Worm (Caenorhabditis elegans) whole organism, L1 larva: Measurements from ENCODE around the gene K12B6.11.

Experiments used
- C16A3.4 ChIP-seq: fragments of 150-350 bp; optimal IDR thresholded peaks from 2 replicates; lab custom pipeline; 2014; ENCODE audit warnings: missing biosample characterization, missing genetic modification characterization
- Y116A8C.19 ChIP-seq: sonication (generic microtip); optimal IDR thresholded peaks from 2 replicates; lab custom pipeline; 2016; ENCODE audit warnings: missing compliant biosample characterization, missing genetic modification characterization, borderline replicate concordance
- ces-1 ChIP-seq: fragments of 150-350 bp; optimal IDR thresholded peaks from 2 replicates; lab custom pipeline; 2014; ENCODE audit warnings: missing biosample characterization, missing genetic modification reagents, missing genetic modification characterization
- elt-3 ChIP-seq, 6 experiments: fragments of 150-350 bp in 1 of 6; sonication (generic microtip); optimal IDR thresholded peaks; 2 replicates each; lab custom pipeline; 2017 to 2018; ENCODE audit warnings: missing biosample characterization in 6 of 6, missing genetic modification characterization in 6 of 6, inconsistent platforms in 1 of 6
- ets-5 ChIP-seq: fragments of 200-800 bp; sonication (Bioruptor generic); IDR thresholded peaks from 2 replicates; pipeline ENCODE4 v1.3.6; 2022; ENCODE audit warnings: missing genetic modification characterization, missing compliant biosample characterization
- lin-13 ChIP-seq: fragments of 150-350 bp; optimal IDR thresholded peaks from 2 replicates; lab custom pipeline; 2014; ENCODE audit warnings: missing biosample characterization, missing genetic modification reagents, missing genetic modification characterization
- lin-15B ChIP-seq: fragments of 150-350 bp; sonication (generic microtip); optimal IDR thresholded peaks from 3 replicates; lab custom pipeline; 2014; ENCODE audit warnings: missing biosample characterization, missing genetic modification characterization
- lsy-2 ChIP-seq, 2 experiments: fragments of 150-350 bp; optimal IDR thresholded peaks; 2 replicates each; lab custom pipeline; 2014; ENCODE audit warnings: missing biosample characterization in 2 of 2, missing genetic modification characterization in 2 of 2
- nhr-11 ChIP-seq: fragments of 150-350 bp; optimal IDR thresholded peaks from 2 replicates; lab custom pipeline; 2014; ENCODE audit warnings: missing biosample characterization, missing genetic modification characterization
- nhr-90 ChIP-seq: sonication (generic microtip); optimal IDR thresholded peaks from 2 replicates; lab custom pipeline; 2016; ENCODE audit warnings: mild to moderate bottlenecking, missing genetic modification characterization, missing compliant biosample characterization; ENCODE audit not compliant: poor library complexity
- zip-4 ChIP-seq: fragments of 200-800 bp; sonication (Bioruptor generic); optimal IDR thresholded peaks from 2 replicates; lab custom pipeline; 2018; ENCODE audit warnings: mild to moderate bottlenecking, missing genetic modification characterization, moderate library complexity, missing compliant biosample characterization

ce11 chrV:6286343-6286742 lies 2.4 kb upstream of the K12B6.11 start, which contains the start of gene srn-1:
- TF ChIP-seq lin-13 (GFP tag; lab: Kevin White, UChicago) = no peak
- TF ChIP-seq zip-4 (GFP tag; lab: Kevin White, UChicago) = no peak
- TF ChIP-seq lin-15B (tag; lab: Kevin White, UChicago) = no peak
- no peak for TF ChIP-seq C16A3.4 (tag; lab: Kevin White, UChicago)
- TF ChIP-seq nhr-90 (tag; lab: Kevin White, UChicago) = no peak
- no peak for TF ChIP-seq nhr-11 (tag; lab: Kevin White, UChicago)
- TF ChIP-seq elt-3 (tag; optimal IDR thresholded peaks at IDR 0.05; lab: Kevin White, UChicago) = no peak
- no peak for TF ChIP-seq ces-1 (GFP tag; lab: Kevin White, UChicago)
- no peak for TF ChIP-seq Y116A8C.19 (tag; lab: Kevin White, UChicago)
- no peak for TF ChIP-seq lsy-2 (tag; optimal IDR thresholded peaks at IDR 0.05; lab: Kevin White, UChicago)
- no peak for TF ChIP-seq ets-5
